Worm (Caenorhabditis elegans): ENCODE results near the gene gipc-1.

DNA sequence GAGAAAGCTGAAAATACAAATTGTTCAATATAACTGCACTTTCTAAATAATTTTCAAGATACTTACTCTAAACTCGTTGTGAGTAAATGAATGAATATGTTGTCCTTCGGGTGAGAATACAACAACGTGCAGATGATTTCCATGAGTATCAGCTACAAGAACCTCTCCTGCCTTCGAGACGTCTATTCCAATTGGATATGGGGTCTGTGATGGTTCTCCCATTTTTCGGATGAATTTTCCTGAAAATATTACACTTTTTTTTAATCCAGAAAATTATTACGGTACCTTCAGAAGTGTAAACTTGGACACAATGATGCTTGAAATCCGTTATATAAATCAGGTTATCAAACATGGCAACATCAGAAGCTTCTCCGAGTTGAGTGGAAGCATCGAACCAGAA, 24.7 kb downstream of the gipc-1 start:
- TF ChIP-seq dao-5 (tag; optimal IDR thresholded peaks at IDR 0.05) (no peak), him-1 (tag; optimal IDR thresholded peaks at IDR 0.05) (no peak), W03F9.2 (tag; optimal IDR thresholded peaks at IDR 0.05) (no peak)

All from whole organism, L4/young adult.